Comparison of ENCODE assay signal across 2 fruit fly cellular contexts in genomic region chr2L:19418872-19419271, dm6.
TF ChIP-seq lines count a peak whose summit lies in the region.

lectin-37Db (plus strand) TSS chr2L:19419075.

- TF ChIP-seq CTCF in whole organism, embryonic (GFP tag; optimal IDR thresholded peaks at IDR 0.05; lab: Kevin White, UChicago): no peak

TF ChIP-seq in whole organism, adult, 20 proteins besides CTCF, POLR2A, EP300 and RAD21:
- TF ChIP-seq CG12768 (GFP tag; optimal IDR thresholded peaks at IDR 0.05; lab: Kevin White, UChicago): peak; percentile 23
- TF ChIP-seq CG33017 (tag; optimal IDR thresholded peaks at IDR 0.05; lab: Kevin White, UChicago): peak; percentile 22
- TF ChIP-seq Mnt (GFP tag; optimal IDR thresholded peaks at IDR 0.05; lab: Kevin White, UChicago): peak; percentile 1
- TF ChIP-seq cic (GFP tag; optimal IDR thresholded peaks at IDR 0.05; lab: Kevin White, UChicago): peak; percentile 53
- no peak for TF ChIP-seq CG1620 (GFP tag; optimal IDR thresholded peaks at IDR 0.05; lab: Kevin White, UChicago)
- TF ChIP-seq Clk (GFP tag; optimal IDR thresholded peaks at IDR 0.05; lab: Kevin White, UChicago): no peak

TF ChIP-seq in whole organism, embryonic, 481 proteins besides CTCF, POLR2A, EP300 and RAD21:
- TF ChIP-seq Oli (tag; optimal IDR thresholded peaks at IDR 0.05; lab: Kevin White, UChicago) (no peak), Sin3A (optimal IDR thresholded peaks at IDR 0.05; lab: Kevin White, UChicago) (no peak), slou (GFP tag; optimal IDR thresholded peaks at IDR 0.05; lab: Kevin White, UChicago) (no peak), Ets65A (GFP tag; lab: Kevin White, UChicago) (peak; percentile 56)
TF ChIP-seq in whole organism, embryonic: peak in this region for 1.
